Worm (Caenorhabditis elegans) whole organism, dauer: ENCODE results near the gene sma-5.

ENCODE experiments used
- unc-62 ChIP-seq: sonication (generic microtip); optimal IDR thresholded peaks from 2 replicates; lab custom pipeline; 2017; ENCODE audit warnings: missing biosample characterization, missing genetic modification reagents, missing genetic modification characterization

Gene sma-5

ce11 chrX:12005499-12005959 lies at the start of gene sma-5:
Gene sma-5 (minus strand): TSS chrX:12005549.
- no peak for TF ChIP-seq unc-62 (GFP tag; lab: Kevin White, UChicago)

- no peak for TF ChIP-seq unc-62 (GFP tag; lab: Kevin White, UChicago)
Observed at ce11 chrX:12038728-12039127, 33.4 kb upstream of the sma-5 start.

- no peak for TF ChIP-seq unc-62 (GFP tag; lab: Kevin White, UChicago)
Observed at ce11 chrX:12037978-12038377, 32.6 kb upstream of the sma-5 start.

ce11 chrX:12036114-12036513 lies 30.8 kb upstream of the sma-5 start:
- TF ChIP-seq unc-62 (GFP tag; lab: Kevin White, UChicago), result no peak

ce11 chrX:12034661-12035060 lies 29.3 kb upstream of the sma-5 start:
- no peak for TF ChIP-seq unc-62 (GFP tag; lab: Kevin White, UChicago)

- no peak for TF ChIP-seq unc-62 (GFP tag; lab: Kevin White, UChicago)
Observed at ce11 chrX:12033937-12034336, 28.6 kb upstream of the sma-5 start, which contains the start of gene tsp-20. Gene tsp-20 (minus strand): TSS chrX:12034037.

- no peak for TF ChIP-seq unc-62 (GFP tag; lab: Kevin White, UChicago)
Observed at ce11 chrX:12025070-12025789, 19.9 kb upstream of the sma-5 start, which contains the start of gene B0198.2. Gene B0198.2 (plus strand): TSS chrX:12025739.

ce11 chrX:12022496-12022895 lies 17.1 kb upstream of the sma-5 start:
- TF ChIP-seq unc-62 (GFP tag; lab: Kevin White, UChicago), result no peak

- TF ChIP-seq unc-62 (GFP tag; lab: Kevin White, UChicago), result no peak
Observed at ce11 chrX:12021446-12021845, 16.1 kb upstream of the sma-5 start.

- TF ChIP-seq unc-62 (GFP tag; lab: Kevin White, UChicago), result no peak
Observed at ce11 chrX:12017908-12018479, 12.6 kb upstream of the sma-5 start, which contains the start of the genes nmat-1 and ucr-2.1. Gene nmat-1 (minus strand): TSS chrX:12018043. Gene ucr-2.1 (plus strand): TSS chrX:12018429.

ce11 chrX:12007905-12008466 lies 2.6 kb upstream of the sma-5 start:
- no peak for TF ChIP-seq unc-62 (GFP tag; lab: Kevin White, UChicago)

ce11 chrX:12006470-12006869 lies 1.1 kb upstream of the sma-5 start:
- no peak for TF ChIP-seq unc-62 (GFP tag; lab: Kevin White, UChicago)

- no peak for TF ChIP-seq unc-62 (GFP tag; lab: Kevin White, UChicago)
Observed at ce11 chrX:12004925-12005324, 424 bp downstream of the sma-5 start.

- TF ChIP-seq unc-62 (GFP tag; lab: Kevin White, UChicago), result no peak
Observed at ce11 chrX:12003969-12004368, 1.4 kb downstream of the sma-5 start.

ce11 chrX:12001600-12001999 lies 3.7 kb downstream of the sma-5 start:
- TF ChIP-seq unc-62 (GFP tag; lab: Kevin White, UChicago), result no peak

ce11 chrX:11999573-11999972 lies 5.8 kb downstream of the sma-5 start:
- no peak for TF ChIP-seq unc-62 (GFP tag; lab: Kevin White, UChicago)
